Worm (Caenorhabditis elegans) whole organism, L1 larva: Measurements from ENCODE around the gene ttr-8.
A peak's percentile ranks its signal among the peaks of the same experiment; 100 is the strongest.
"Not testable (repeated sequence)": the region's sequence is repeated elsewhere in the genome, so short reads cannot be mapped to it uniquely, and the experiment has no call there.

Experiments
- C04F5.9 ChIP-seq: sonication (generic microtip); optimal IDR thresholded peaks from 2 replicates; lab custom pipeline; 2016; ENCODE audit warnings: missing genetic modification characterization, missing compliant biosample characterization
- C16A3.4 ChIP-seq: fragments of 150-350 bp; optimal IDR thresholded peaks from 2 replicates; lab custom pipeline; 2014; ENCODE audit warnings: missing biosample characterization, missing genetic modification characterization
- C34B4.2 ChIP-seq: sonication (generic microtip); optimal IDR thresholded peaks from 2 replicates; lab custom pipeline; 2017; ENCODE audit warnings: mild to moderate bottlenecking, missing genetic modification characterization, missing compliant biosample characterization
- F16B12.6 ChIP-seq: fragments of 150-350 bp; optimal IDR thresholded peaks from 2 replicates; lab custom pipeline; 2014; ENCODE audit warnings: missing biosample characterization, missing genetic modification characterization
- aly-2 ChIP-seq: fragments of 150-350 bp; optimal IDR thresholded peaks from 2 replicates; lab custom pipeline; 2014; ENCODE audit warnings: missing biosample characterization, missing genetic modification characterization
- blmp-1 ChIP-seq: fragments of 150-350 bp; optimal IDR thresholded peaks from 2 replicates; lab custom pipeline; 2014; ENCODE audit warnings: missing biosample characterization, missing genetic modification characterization
- ceh-8 ChIP-seq: fragments of 200-800 bp; sonication (Bioruptor generic); optimal IDR thresholded peaks from 2 replicates; lab custom pipeline; 2018; ENCODE audit warnings: mild to moderate bottlenecking, missing genetic modification characterization, moderate library complexity, missing compliant biosample characterization
- ceh-82 ChIP-seq, 3 experiments: fragments of 150-350 bp in 1 of 3; sonication (generic microtip) in 2 of 3; optimal IDR thresholded peaks; 2 replicates each; lab custom pipeline; 2014 to 2017; ENCODE audit warnings: missing biosample characterization in 3 of 3, missing genetic modification characterization in 3 of 3
- ceh-90 ChIP-seq: sonication (generic microtip); optimal IDR thresholded peaks from 2 replicates; lab custom pipeline; 2016; ENCODE audit warnings: missing genetic modification characterization, missing compliant biosample characterization
- ces-1 ChIP-seq: fragments of 150-350 bp; optimal IDR thresholded peaks from 2 replicates; lab custom pipeline; 2014; ENCODE audit warnings: missing biosample characterization, missing genetic modification reagents, missing genetic modification characterization
- dpl-1 ChIP-seq, 3 experiments: fragments of 150-350 bp in 2 of 3; sonication (generic microtip) in 1 of 3; optimal IDR thresholded peaks; 2 replicates each; lab custom pipeline; 2014 to 2017; ENCODE audit warnings: missing biosample characterization in 3 of 3, missing genetic modification characterization in 3 of 3, missing genetic modification reagents in 3 of 3
- efl-1 ChIP-seq, 4 experiments: fragments of 150-350 bp; optimal IDR thresholded peaks in 3 of 4; peaks in 1 of 4; 1 replicate in 1 of 4; 2 replicates in 3 of 4; lab custom pipeline; 2014; ENCODE audit warnings: missing biosample characterization in 2 of 4, missing genetic modification characterization in 2 of 4, missing genetic modification reagents in 2 of 4
- egl-13 ChIP-seq: sonication (generic microtip); optimal IDR thresholded peaks from 2 replicates; lab custom pipeline; 2016; ENCODE audit warnings: missing genotype, missing genetic modification reagents, missing genetic modification characterization, missing compliant biosample characterization
- elt-2 ChIP-seq: sonication (generic microtip); optimal IDR thresholded peaks from 2 replicates; lab custom pipeline; 2016; ENCODE audit warnings: missing genetic modification characterization, mild to moderate bottlenecking, inconsistent platforms, missing compliant biosample characterization, missing genetic modification reagents
- elt-3 ChIP-seq, 6 experiments: fragments of 150-350 bp in 1 of 6; sonication (generic microtip); optimal IDR thresholded peaks; 2 replicates each; lab custom pipeline; 2017 to 2018; ENCODE audit warnings: missing biosample characterization in 6 of 6, missing genetic modification characterization in 6 of 6, inconsistent platforms in 1 of 6
- ets-5 ChIP-seq: fragments of 200-800 bp; sonication (Bioruptor generic); IDR thresholded peaks from 2 replicates; pipeline ENCODE4 v1.3.6; 2022; ENCODE audit warnings: missing genetic modification characterization, missing compliant biosample characterization
- irx-1 ChIP-seq: sonication (generic microtip); optimal IDR thresholded peaks from 2 replicates; lab custom pipeline; 2016; ENCODE audit warnings: missing genetic modification characterization, missing compliant biosample characterization
- lin-14 ChIP-seq: fragments of 200-800 bp; sonication (Bioruptor generic); optimal IDR thresholded peaks from 2 replicates; lab custom pipeline; 2018; ENCODE audit warnings: mild to moderate bottlenecking, missing genetic modification characterization, moderate library complexity, missing compliant biosample characterization
- lin-35 ChIP-seq, 2 experiments: fragments of 150-350 bp; optimal IDR thresholded peaks; 2 replicates each; lab custom pipeline; 2014; ENCODE audit warnings: missing biosample characterization in 2 of 2, missing genetic modification characterization in 2 of 2, missing genetic modification reagents in 2 of 2
- lir-3 ChIP-seq: sonication (generic microtip); optimal IDR thresholded peaks from 2 replicates; lab custom pipeline; 2016; ENCODE audit warnings: mild to moderate bottlenecking, missing genetic modification characterization, moderate library complexity, missing compliant biosample characterization; ENCODE audit not compliant: poor library complexity
- lsy-2 ChIP-seq, 2 experiments: fragments of 150-350 bp; optimal IDR thresholded peaks; 2 replicates each; lab custom pipeline; 2014; ENCODE audit warnings: missing biosample characterization in 2 of 2, missing genetic modification characterization in 2 of 2
- mep-1 ChIP-seq: fragments of 150-350 bp; optimal IDR thresholded peaks from 2 replicates; lab custom pipeline; 2014; ENCODE audit warnings: missing biosample characterization, missing genetic modification characterization
- nhr-19 ChIP-seq: fragments of 200-800 bp; sonication (Bioruptor generic); conservative IDR thresholded peaks from 2 replicates; pipeline ENCODE4 v1.3.6; 2022; ENCODE audit warnings: missing genetic modification characterization, missing compliant biosample characterization
- nhr-20 ChIP-seq: sonication (generic microtip); optimal IDR thresholded peaks from 2 replicates; lab custom pipeline; 2016; ENCODE audit warnings: mild to moderate bottlenecking, missing genetic modification characterization, missing compliant biosample characterization
- nhr-47 ChIP-seq: sonication (generic microtip); optimal IDR thresholded peaks from 2 replicates; lab custom pipeline; 2016; ENCODE audit warnings: mild to moderate bottlenecking, missing genetic modification characterization, moderate library complexity, missing compliant biosample characterization
- nhr-71 ChIP-seq: sonication (generic microtip); optimal IDR thresholded peaks from 2 replicates; lab custom pipeline; 2016; ENCODE audit warnings: mild to moderate bottlenecking, missing genetic modification characterization, moderate library complexity, missing compliant biosample characterization
- nhr-77 ChIP-seq: fragments of 150-350 bp; optimal IDR thresholded peaks from 2 replicates; lab custom pipeline; 2014; ENCODE audit warnings: missing biosample characterization, missing genetic modification characterization
- nhr-85 ChIP-seq: sonication (generic microtip); peaks from one replicate; lab custom pipeline; 2016; ENCODE audit warnings: missing genetic modification characterization, inconsistent platforms, missing compliant biosample characterization
- nhr-90 ChIP-seq: sonication (generic microtip); optimal IDR thresholded peaks from 2 replicates; lab custom pipeline; 2016; ENCODE audit warnings: mild to moderate bottlenecking, missing genetic modification characterization, missing compliant biosample characterization; ENCODE audit not compliant: poor library complexity
- pag-3 ChIP-seq: sonication (generic microtip); optimal IDR thresholded peaks from 2 replicates; lab custom pipeline; 2017; ENCODE audit warnings: missing genetic modification characterization, mild to moderate bottlenecking, missing compliant biosample characterization, antibody characterized with exemption, borderline replicate concordance; ENCODE audit not compliant: insufficient read depth
- rnt-1 ChIP-seq: sonication (generic microtip); optimal IDR thresholded peaks from 2 replicates; lab custom pipeline; 2016; ENCODE audit warnings: mild to moderate bottlenecking, missing genetic modification characterization, moderate library complexity, missing compliant biosample characterization
- snu-23 ChIP-seq: sonication (generic microtip); optimal IDR thresholded peaks from 2 replicates; lab custom pipeline; 2016; ENCODE audit warnings: missing genetic modification characterization, missing compliant biosample characterization
- sox-4 ChIP-seq: sonication (generic microtip); optimal IDR thresholded peaks from 2 replicates; lab custom pipeline; 2016; ENCODE audit warnings: missing genetic modification characterization, missing compliant biosample characterization
- swsn-7 ChIP-seq: sonication (generic microtip); optimal IDR thresholded peaks from 2 replicates; lab custom pipeline; 2016; ENCODE audit warnings: missing genetic modification characterization, missing compliant biosample characterization
- tbx-2 ChIP-seq: sonication (generic microtip); optimal IDR thresholded peaks from 2 replicates; lab custom pipeline; 2016; ENCODE audit warnings: missing genetic modification characterization, missing compliant biosample characterization
- unc-130 ChIP-seq: fragments of 150-350 bp; optimal IDR thresholded peaks from 2 replicates; lab custom pipeline; 2017; ENCODE audit warnings: missing biosample characterization, missing genetic modification characterization, inconsistent platforms
- xbp-1 ChIP-seq: sonication (generic microtip); optimal IDR thresholded peaks from 2 replicates; lab custom pipeline; 2016; ENCODE audit warnings: missing genetic modification characterization, missing compliant biosample characterization
- zag-1 ChIP-seq: fragments of 150-350 bp; optimal IDR thresholded peaks from 2 replicates; lab custom pipeline; 2014; ENCODE audit warnings: missing biosample characterization, missing genetic modification characterization
- zip-4 ChIP-seq: fragments of 200-800 bp; sonication (Bioruptor generic); optimal IDR thresholded peaks from 2 replicates; lab custom pipeline; 2018; ENCODE audit warnings: mild to moderate bottlenecking, missing genetic modification characterization, moderate library complexity, missing compliant biosample characterization

The ttr-8 gene

ce11 chrIII:7594482-7594881, 29.3 kb upstream of the ttr-8 start, which contains the start of gene Y80D4G.2:
TSS of gene Y80D4G.2 (minus strand) at chrIII:7594582.
- not testable (repeated sequence) for TF ChIP-seq dpl-1 (GFP tag; optimal IDR thresholded peaks at IDR 0.05; lab: Kevin White, UChicago); C04F5.9 (tag; lab: Kevin White, UChicago); ets-5 (GFP tag; lab: Robert Waterston, UW)
- TF ChIP-seq, all 84 proteins: peak for 0; not testable (repeated sequence) for 84

ce11 chrIII:7593285-7593928, 28.3 kb upstream of the ttr-8 start, which contains the start of gene R13A5.11:
TSS of gene R13A5.11 (minus strand) at chrIII:7593335.
- TF ChIP-seq efl-1 (optimal IDR thresholded peaks at IDR 0.05; lab: Kevin White, UChicago) (no peak), efl-1 (GFP tag; optimal IDR thresholded peaks at IDR 0.05 in 1 of 2; lab: Kevin White, UChicago) (peak in 1 of 2 experiments; percentile 29), ces-1 (GFP tag; lab: Kevin White, UChicago) (no peak), nhr-77 (tag; lab: Kevin White, UChicago) (no peak)

- TF ChIP-seq ceh-8 (peak; percentile 30), ceh-90 (tag; lab: Kevin White, UChicago) (no peak), sox-4 (tag; lab: Kevin White, UChicago) (no peak)
Measured at ce11 chrIII:7588214-7588613, 23.1 kb upstream of the ttr-8 start, which contains the start of gene R13A5.15. TSS of gene R13A5.15 (minus strand) at chrIII:7588314.

- TF ChIP-seq snu-23 (GFP tag; lab: Kevin White, UChicago) (peak; percentile 44), zip-4 (GFP tag; lab: Kevin White, UChicago) (no peak), C16A3.4 (peak; percentile 32), nhr-71 (tag; lab: Kevin White, UChicago) (peak; percentile 49), tbx-2 (tag; lab: Kevin White, UChicago) (peak; percentile 14), swsn-7 (tag; lab: Kevin White, UChicago) (peak; percentile 41), C34B4.2 (tag; lab: Kevin White, UChicago) (no peak), ceh-82 (tag; optimal IDR thresholded peaks at IDR 0.05; lab: Kevin White, UChicago) (peak; percentile 5 to 35 (median 16)), egl-13 (tag; lab: Kevin White, UChicago) (no peak), lir-3 (tag; lab: Kevin White, UChicago) (no peak), nhr-90 (tag; lab: Kevin White, UChicago) (peak; percentile 20), irx-1 (tag; lab: Kevin White, UChicago) (no peak), dpl-1 (GFP tag; optimal IDR thresholded peaks at IDR 0.05; lab: Kevin White, UChicago) (peak; percentile 22 to 69 (median 57)), nhr-19 (GFP tag; lab: Robert Waterston, UW) (peak; percentile 32; the same call in 1 of the 2 replicates), lsy-2 (tag; optimal IDR thresholded peaks at IDR 0.05; lab: Kevin White, UChicago) (peak; percentile 67 to 74), lin-14 (peak; percentile 44), nhr-85 (tag; lab: Kevin White, UChicago) (peak; percentile 49), blmp-1 (tag; lab: Kevin White, UChicago) (peak; percentile 60), rnt-1 (tag; lab: Kevin White, UChicago) (peak; percentile 38), unc-130 (tag; lab: Kevin White, UChicago) (peak; percentile 28), elt-3 (tag; optimal IDR thresholded peaks at IDR 0.05; lab: Kevin White, UChicago) (peak in 1 of 6 experiments; percentile 23), nhr-47 (tag; lab: Kevin White, UChicago) (peak; percentile 34), F16B12.6 (tag; lab: Kevin White, UChicago) (peak; percentile 90), zag-1 (tag; lab: Kevin White, UChicago) (no peak), mep-1 (tag; lab: Kevin White, UChicago) (peak; percentile 55), efl-1 (optimal IDR thresholded peaks at IDR 0.05; lab: Kevin White, UChicago) (peak; percentile 54 to 60), efl-1 (GFP tag; optimal IDR thresholded peaks at IDR 0.05 in 1 of 2; lab: Kevin White, UChicago) (peak; percentile 60 to 74), aly-2 (tag; lab: Kevin White, UChicago) (peak; percentile 16), elt-2 (tag; lab: Kevin White, UChicago) (no peak), nhr-20 (tag; lab: Kevin White, UChicago) (peak; percentile 26), xbp-1 (tag; lab: Kevin White, UChicago) (peak; percentile 30), pag-3 (tag; lab: Kevin White, UChicago) (no peak), lin-35 (GFP tag; optimal IDR thresholded peaks at IDR 0.05; lab: Kevin White, UChicago) (peak; percentile 15 to 66), C04F5.9 (tag; lab: Kevin White, UChicago) (no peak)
- TF ChIP-seq, all 84 proteins: peak for 24
Measured at ce11 chrIII:7584131-7584646, 19.0 kb upstream of the ttr-8 start, which contains the start of gene cup-5. TSS of gene cup-5 (plus strand) at chrIII:7584181.
